Fruit fly (Drosophila melanogaster): Measurements from ENCODE around the gene CG11858.

The CG11858 gene

dm6 chr3R:25283209-25283670 lies 20.7 kb downstream of the CG11858 start, which contains the start of gene CG31300:
Gene CG31300, plus strand, starts transcription at chr3R:25283620.
- TF ChIP-seq CTCF (optimal IDR thresholded peaks at IDR 0.05) (no peak), CG8478 (optimal IDR thresholded peaks at IDR 0.05) (no peak)

dm6 chr3R:25285173-25285572 lies 22.6 kb downstream of the CG11858 start, which contains the start of gene CG31104:
Gene CG31104, plus strand, starts transcription at chr3R:25285473.
- TF ChIP-seq CG8478 (optimal IDR thresholded peaks at IDR 0.05) (no peak), CTCF (optimal IDR thresholded peaks at IDR 0.05) (no peak)

- TF ChIP-seq CG8478 (optimal IDR thresholded peaks at IDR 0.05) = no peak
- no peak for TF ChIP-seq CTCF (optimal IDR thresholded peaks at IDR 0.05)
Measured at dm6 chr3R:25287128-25287527, 24.6 kb downstream of the CG11858 start, which contains the start of gene CG13658. Gene CG13658, plus strand, starts transcription at chr3R:25287474.

- TF ChIP-seq CTCF (optimal IDR thresholded peaks at IDR 0.05) = no peak
- no peak for TF ChIP-seq CG8478 (optimal IDR thresholded peaks at IDR 0.05)
Measured at dm6 chr3R:25289589-25289988, 27.0 kb downstream of the CG11858 start, which contains the start of gene CG11893. Gene CG11893, plus strand, starts transcription at chr3R:25289889.

dm6 chr3R:25292864-25293284 lies 30.3 kb downstream of the CG11858 start, which contains the start of gene CG31098:
Gene CG31098, minus strand, starts transcription at chr3R:25292977.
- TF ChIP-seq CG8478 (optimal IDR thresholded peaks at IDR 0.05) (no peak), CTCF (optimal IDR thresholded peaks at IDR 0.05) (no peak)

- TF ChIP-seq CTCF (optimal IDR thresholded peaks at IDR 0.05) (no peak), CG8478 (optimal IDR thresholded peaks at IDR 0.05) (no peak)
Measured at dm6 chr3R:25295320-25296020, 32.9 kb downstream of the CG11858 start, which contains the start of gene CG31102. Gene CG31102, minus strand, starts transcription at chr3R:25295594.

dm6 chr3R:25297678-25298077 lies 35.1 kb downstream of the CG11858 start, which contains the start of gene CG31097:
Gene CG31097, minus strand, starts transcription at chr3R:25297778.
- no peak for TF ChIP-seq CTCF (optimal IDR thresholded peaks at IDR 0.05)
- TF ChIP-seq CG8478 (optimal IDR thresholded peaks at IDR 0.05) = no peak

dm6 chr3R:25299507-25299964 lies 37.0 kb downstream of the CG11858 start, which contains the start of gene CG31288:
Gene CG31288, minus strand, starts transcription at chr3R:25299557.
- TF ChIP-seq CTCF (optimal IDR thresholded peaks at IDR 0.05) (no peak), CG8478 (optimal IDR thresholded peaks at IDR 0.05) (no peak)

dm6 chr3R:25300575-25300974 lies 38.0 kb downstream of the CG11858 start, which contains the start of gene CG13659:
Gene CG13659, plus strand, starts transcription at chr3R:25300891.
- TF ChIP-seq CG8478 (optimal IDR thresholded peaks at IDR 0.05) (no peak), CTCF (optimal IDR thresholded peaks at IDR 0.05) (no peak)

- TF ChIP-seq CG8478 (optimal IDR thresholded peaks at IDR 0.05) (no peak), CTCF (optimal IDR thresholded peaks at IDR 0.05) (no peak)
Measured at dm6 chr3R:25302239-25302638, 39.7 kb downstream of the CG11858 start, which contains the start of gene CG31370. Gene CG31370, plus strand, starts transcription at chr3R:25302464.

dm6 chr3R:25303857-25304440 lies 41.4 kb downstream of the CG11858 start, which contains the start of gene CG31436:
Gene CG31436, plus strand, starts transcription at chr3R:25304137.
- TF ChIP-seq CTCF (optimal IDR thresholded peaks at IDR 0.05) (no peak), CG8478 (optimal IDR thresholded peaks at IDR 0.05) (no peak)

dm6 chr3R:25305822-25306544 lies 43.4 kb downstream of the CG11858 start:
- TF ChIP-seq CG8478 (optimal IDR thresholded peaks at IDR 0.05) (no peak), CTCF (optimal IDR thresholded peaks at IDR 0.05) (no peak)

- no peak for TF ChIP-seq CG8478 (optimal IDR thresholded peaks at IDR 0.05)
- no peak for TF ChIP-seq CTCF (optimal IDR thresholded peaks at IDR 0.05)
Measured at dm6 chr3R:25308228-25308627, 45.7 kb downstream of the CG11858 start, which contains the start of gene CG10550. Gene CG10550, minus strand, starts transcription at chr3R:25308391.

- no peak for TF ChIP-seq CG8478 (optimal IDR thresholded peaks at IDR 0.05)
- TF ChIP-seq CTCF (optimal IDR thresholded peaks at IDR 0.05) = no peak
Measured at dm6 chr3R:25309175-25309574, 46.6 kb downstream of the CG11858 start.

- TF ChIP-seq CTCF (optimal IDR thresholded peaks at IDR 0.05) = no peak
- no peak for TF ChIP-seq CG8478 (optimal IDR thresholded peaks at IDR 0.05)
Measured at dm6 chr3R:25310843-25311242, 48.3 kb downstream of the CG11858 start, which contains the start of gene CG31099. Gene CG31099, minus strand, starts transcription at chr3R:25310943.
